Fruit fly (Drosophila melanogaster) whole organism, embryonic: ENCODE measurements around the gene CG18545.

Experiments used
- BtbVII ChIP-seq: fragments of 200-800 bp; sonication (Bioruptor generic); optimal IDR thresholded peaks from 3 replicates; lab custom pipeline; 2017; ENCODE audit warnings: missing biosample characterization, mild to moderate bottlenecking, missing genetic modification characterization
- CG10979 ChIP-seq: fragments of 200-800 bp; sonication (Bioruptor generic); optimal IDR thresholded peaks from 2 replicates; lab custom pipeline; 2018; ENCODE audit warnings: missing biosample characterization, mild to moderate bottlenecking, missing genetic modification characterization, moderate library complexity
- CG11093 ChIP-seq: fragments of 200-800 bp; sonication (Bioruptor generic); IDR thresholded peaks from 3 replicates; pipeline ENCODE4 v1.3.6; 2022; ENCODE audit warnings: missing biosample characterization, missing genetic modification characterization
- CG11504 ChIP-seq: fragments of 200-800 bp; sonication (Bioruptor generic); optimal IDR thresholded peaks from 3 replicates; lab custom pipeline; 2019; ENCODE audit warnings: missing biosample characterization, mild to moderate bottlenecking, missing genetic modification characterization, moderate library complexity
- CG13424 ChIP-seq: fragments of 200-800 bp; sonication (Bioruptor generic); optimal IDR thresholded peaks from 2 replicates; lab custom pipeline; 2019; ENCODE audit warnings: missing biosample characterization, mild to moderate bottlenecking, missing genetic modification characterization, moderate library complexity
- CG15011 ChIP-seq: fragments of 200-800 bp; sonication (Bioruptor generic); optimal IDR thresholded peaks from 3 replicates; lab custom pipeline; 2018; ENCODE audit warnings: missing biosample characterization, mild to moderate bottlenecking, missing genetic modification characterization
- CG17802 ChIP-seq: fragments of 200-800 bp; sonication (Bioruptor generic); optimal IDR thresholded peaks from 2 replicates; lab custom pipeline; 2018; ENCODE audit warnings: missing biosample characterization, mild to moderate bottlenecking, missing genetic modification characterization, moderate library complexity
- CG2889 ChIP-seq: fragments of 200-800 bp; sonication (Bioruptor generic); IDR thresholded peaks from 3 replicates; pipeline ENCODE4 v1.3.6; 2022; ENCODE audit warnings: missing biosample characterization, missing genetic modification characterization
- CG30403 ChIP-seq: fragments of 200-800 bp; sonication (Bioruptor generic); optimal IDR thresholded peaks from 3 replicates; lab custom pipeline; 2016; ENCODE audit warnings: missing biosample characterization, missing genetic modification characterization
- CG3281 ChIP-seq: fragments of 200-800 bp; sonication (Bioruptor generic); optimal IDR thresholded peaks from 3 replicates; lab custom pipeline; 2017; ENCODE audit warnings: missing biosample characterization, mild to moderate bottlenecking, missing genetic modification characterization
- CG43689 ChIP-seq: fragments of 200-800 bp; sonication (Bioruptor generic); IDR thresholded peaks from 2 replicates; pipeline ENCODE4 v1.3.6; 2022; ENCODE audit warnings: missing biosample characterization, missing genetic modification characterization
- CG5180 ChIP-seq: fragments of 200-800 bp; sonication (Bioruptor generic); optimal IDR thresholded peaks from 3 replicates; lab custom pipeline; 2017; ENCODE audit warnings: missing biosample characterization, missing genetic modification characterization, mild to moderate bottlenecking, moderate library complexity, missing genetic modification reagents
- CG8089 ChIP-seq: fragments of 200-800 bp; sonication (Bioruptor generic); optimal IDR thresholded peaks from 3 replicates; lab custom pipeline; 2016; ENCODE audit warnings: missing biosample characterization, missing genetic modification characterization
- CG8281 ChIP-seq: fragments of 200-800 bp; sonication (Bioruptor generic); optimal IDR thresholded peaks from 2 replicates; lab custom pipeline; 2018; ENCODE audit warnings: missing biosample characterization, mild to moderate bottlenecking, missing genetic modification characterization, moderate library complexity
- CG8944 ChIP-seq: fragments of 200-800 bp; sonication (Bioruptor generic); optimal IDR thresholded peaks from 3 replicates; lab custom pipeline; 2016; ENCODE audit warnings: missing biosample characterization, missing genetic modification characterization
- CG9437 ChIP-seq: fragments of 200-800 bp; sonication (Bioruptor generic); optimal IDR thresholded peaks from 2 replicates; lab custom pipeline; 2018; ENCODE audit warnings: missing biosample characterization, mild to moderate bottlenecking, missing genetic modification characterization
- CG9817 ChIP-seq: fragments of 200-800 bp; sonication (Bioruptor generic); optimal IDR thresholded peaks from 2 replicates; lab custom pipeline; 2018; ENCODE audit warnings: missing biosample characterization, mild to moderate bottlenecking, missing genetic modification characterization, moderate library complexity
- Chrac-16 ChIP-seq: fragments of 200-800 bp; sonication (Bioruptor generic); optimal IDR thresholded peaks from 3 replicates; lab custom pipeline; 2016; ENCODE audit warnings: missing biosample characterization, missing genetic modification characterization
- CkIIα-i1 ChIP-seq: fragments of 200-800 bp; sonication (Bioruptor generic); IDR thresholded peaks from 2 replicates; pipeline ENCODE4 v1.3.6; 2022; ENCODE audit warnings: missing biosample characterization, missing genetic modification characterization
- D19B ChIP-seq: fragments of 200-800 bp; sonication (Bioruptor generic); optimal IDR thresholded peaks from 2 replicates; lab custom pipeline; 2017; ENCODE audit warnings: missing biosample characterization, mild to moderate bottlenecking, missing genetic modification characterization
- Dad ChIP-seq: fragments of 200-800 bp; sonication (Bioruptor generic); optimal IDR thresholded peaks from 3 replicates; lab custom pipeline; 2016; ENCODE audit warnings: missing biosample characterization, missing genetic modification characterization
- Elba2 ChIP-seq: fragments of 200-800 bp; sonication (Bioruptor generic); optimal IDR thresholded peaks from 3 replicates; lab custom pipeline; 2016; ENCODE audit warnings: missing biosample characterization, missing genetic modification characterization
- Fer1 ChIP-seq: fragments of 200-800 bp; sonication (Bioruptor generic); optimal IDR thresholded peaks from 2 replicates; lab custom pipeline; 2017; ENCODE audit warnings: missing biosample characterization, mild to moderate bottlenecking, missing genetic modification characterization
- MBD-R2 ChIP-seq: fragments of 200-800 bp; sonication (Bioruptor generic); IDR thresholded peaks from 2 replicates; pipeline ENCODE4 v1.3.6; 2022; ENCODE audit warnings: missing biosample characterization, missing genetic modification characterization
- Nf-YB ChIP-seq: fragments of 200-800 bp; sonication (Bioruptor generic); optimal IDR thresholded peaks from 3 replicates; lab custom pipeline; 2019; ENCODE audit warnings: missing biosample characterization, mild to moderate bottlenecking, missing genetic modification characterization, moderate library complexity
- Pdp1 ChIP-seq, 2 experiments: fragments of 200-800 bp; sonication (Bioruptor generic); optimal IDR thresholded peaks; 3 replicates each; lab custom pipeline; 2016; ENCODE audit warnings: missing biosample characterization in 2 of 2, missing genetic modification characterization in 2 of 2, mild to moderate bottlenecking in 1 of 2, moderate library complexity in 1 of 2
- Sin3A ChIP-seq: fragments of >200 bp; optimal IDR thresholded peaks from 2 replicates; lab custom pipeline; 2018
- Sox100B ChIP-seq: fragments of 200-800 bp; sonication (Bioruptor generic); optimal IDR thresholded peaks from 3 replicates; lab custom pipeline; 2018; ENCODE audit warnings: missing biosample characterization, mild to moderate bottlenecking, missing genetic modification characterization
- Sry-β ChIP-seq: fragments of 200-800 bp; sonication (Bioruptor generic); optimal IDR thresholded peaks from 2 replicates; lab custom pipeline; 2018; ENCODE audit warnings: missing biosample characterization, mild to moderate bottlenecking, missing genetic modification characterization, moderate library complexity
- Xbp1 ChIP-seq: fragments of 200-800 bp; sonication (Bioruptor generic); optimal IDR thresholded peaks from 3 replicates; lab custom pipeline; 2016; ENCODE audit warnings: missing biosample characterization, mild to moderate bottlenecking, missing genetic modification characterization
- al ChIP-seq: fragments of 200-800 bp; sonication (Bioruptor generic); IDR thresholded peaks from 2 replicates; pipeline ENCODE4 v1.3.6; 2022; ENCODE audit warnings: missing biosample characterization, missing genetic modification characterization
- br ChIP-seq: fragments of >200 bp; optimal IDR thresholded peaks from 2 replicates; lab custom pipeline; 2017
- crol ChIP-seq: fragments of 200-800 bp; sonication (Bioruptor generic); IDR thresholded peaks from 2 replicates; pipeline ENCODE4 v1.3.6; 2022; ENCODE audit warnings: missing biosample characterization, missing genetic modification characterization
- fru ChIP-seq: fragments of >200 bp; optimal IDR thresholded peaks from 2 replicates; lab custom pipeline; 2017
- her ChIP-seq: fragments of 200-800 bp; sonication (Bioruptor generic); optimal IDR thresholded peaks from 2 replicates; lab custom pipeline; 2016; ENCODE audit warnings: missing biosample characterization, missing genetic modification characterization
- jigr1 ChIP-seq: fragments of 200-800 bp; sonication (Bioruptor generic); IDR thresholded peaks from 3 replicates; pipeline ENCODE4 v1.3.6; 2022; ENCODE audit warnings: missing biosample characterization, missing genetic modification characterization
- jing ChIP-seq: fragments of 200-800 bp; sonication (Bioruptor generic); optimal IDR thresholded peaks from 2 replicates; lab custom pipeline; 2018; ENCODE audit warnings: missing biosample characterization, mild to moderate bottlenecking, missing genetic modification characterization
- kay ChIP-seq: fragments of 200-800 bp; sonication (Bioruptor generic); optimal IDR thresholded peaks from 2 replicates; lab custom pipeline; 2016; ENCODE audit warnings: missing biosample characterization, missing genetic modification characterization
- ken ChIP-seq: fragments of 200-800 bp; sonication (Bioruptor generic); IDR thresholded peaks from 3 replicates; pipeline ENCODE4 v1.3.6; 2022; ENCODE audit warnings: missing biosample characterization, missing genetic modification characterization
- nerfin-1 ChIP-seq: fragments of 200-800 bp; sonication (Bioruptor generic); optimal IDR thresholded peaks from 3 replicates; lab custom pipeline; 2019; ENCODE audit warnings: missing biosample characterization, mild to moderate bottlenecking, missing genetic modification characterization, moderate library complexity
- onecut ChIP-seq: fragments of 200-800 bp; sonication (Bioruptor generic); IDR thresholded peaks from 2 replicates; pipeline ENCODE4 v1.3.6; 2022; ENCODE audit warnings: missing biosample characterization, missing genetic modification characterization
- prd ChIP-seq, 3 experiments: fragments of >200 bp in 2 of 3; fragments of 200-800 bp in 1 of 3; sonication (Bioruptor generic) in 1 of 3; optimal IDR thresholded peaks in 2 of 3; IDR thresholded peaks in 1 of 3; 2 replicates in 2 of 3; 3 replicates in 1 of 3; pipeline versions ENCODE4 v1.3.6 to Lab custom; 2017 to 2022; ENCODE audit warnings: missing biosample characterization in 1 of 3, missing genetic modification characterization in 1 of 3
- pum ChIP-seq: fragments of 200-800 bp; sonication (Bioruptor generic); optimal IDR thresholded peaks from 2 replicates; lab custom pipeline; 2016; ENCODE audit warnings: missing biosample characterization, missing genetic modification characterization
- rib ChIP-seq: fragments of 200-800 bp; sonication (Bioruptor generic); IDR thresholded peaks from 2 replicates; pipeline ENCODE4 v1.3.6; 2022; ENCODE audit warnings: missing biosample characterization, missing genetic modification characterization
- run ChIP-seq: fragments of 200-800 bp; sonication (Bioruptor generic); optimal IDR thresholded peaks from 3 replicates; lab custom pipeline; 2018; ENCODE audit warnings: missing biosample characterization, mild to moderate bottlenecking, missing genetic modification characterization
- sd ChIP-seq: fragments of 200-800 bp; sonication (Bioruptor generic); optimal IDR thresholded peaks from 3 replicates; lab custom pipeline; 2018; ENCODE audit warnings: missing biosample characterization, mild to moderate bottlenecking, missing genetic modification characterization, moderate library complexity

Gene CG18545

DNA sequence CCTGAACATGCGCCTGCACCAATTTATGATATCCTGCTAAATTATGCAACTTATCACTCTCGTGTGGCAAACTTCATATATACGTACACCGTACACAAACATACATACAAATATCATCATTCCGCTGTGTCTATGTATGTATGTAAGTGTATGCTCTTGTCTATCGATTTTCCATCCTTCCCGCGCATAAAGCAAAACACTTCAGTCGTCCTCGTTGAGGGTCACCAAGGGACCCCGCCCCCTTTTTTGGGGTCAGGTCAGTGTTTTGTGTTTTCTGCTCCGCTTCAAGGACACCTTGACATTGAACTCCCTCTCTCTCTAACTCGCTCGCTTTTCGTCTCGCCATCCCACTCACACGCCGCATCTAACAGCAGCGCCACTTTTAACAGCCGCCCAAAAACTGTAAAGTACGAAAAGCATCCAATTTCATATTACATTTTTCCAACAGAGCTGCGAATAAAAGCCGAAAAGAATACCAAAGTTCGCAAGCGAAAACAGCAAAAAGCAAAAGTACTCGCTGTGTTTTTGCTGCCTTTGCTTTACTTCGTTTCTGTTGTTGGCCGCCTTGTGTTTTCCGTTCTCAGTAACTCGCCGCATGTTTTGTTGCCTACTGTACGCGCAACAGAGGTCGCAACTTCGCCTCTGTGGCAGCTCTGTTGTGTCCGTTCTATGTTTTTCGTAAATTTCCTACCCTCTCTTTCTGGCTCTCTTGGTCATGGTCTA is 15.3 kb downstream of the CG18545 start (continued):
- peak; percentile 72 for TF ChIP-seq CG5180 (GFP tag; lab: Kevin White, UChicago)
- TF ChIP-seq, all 482 proteins: peak for 16

DNA sequence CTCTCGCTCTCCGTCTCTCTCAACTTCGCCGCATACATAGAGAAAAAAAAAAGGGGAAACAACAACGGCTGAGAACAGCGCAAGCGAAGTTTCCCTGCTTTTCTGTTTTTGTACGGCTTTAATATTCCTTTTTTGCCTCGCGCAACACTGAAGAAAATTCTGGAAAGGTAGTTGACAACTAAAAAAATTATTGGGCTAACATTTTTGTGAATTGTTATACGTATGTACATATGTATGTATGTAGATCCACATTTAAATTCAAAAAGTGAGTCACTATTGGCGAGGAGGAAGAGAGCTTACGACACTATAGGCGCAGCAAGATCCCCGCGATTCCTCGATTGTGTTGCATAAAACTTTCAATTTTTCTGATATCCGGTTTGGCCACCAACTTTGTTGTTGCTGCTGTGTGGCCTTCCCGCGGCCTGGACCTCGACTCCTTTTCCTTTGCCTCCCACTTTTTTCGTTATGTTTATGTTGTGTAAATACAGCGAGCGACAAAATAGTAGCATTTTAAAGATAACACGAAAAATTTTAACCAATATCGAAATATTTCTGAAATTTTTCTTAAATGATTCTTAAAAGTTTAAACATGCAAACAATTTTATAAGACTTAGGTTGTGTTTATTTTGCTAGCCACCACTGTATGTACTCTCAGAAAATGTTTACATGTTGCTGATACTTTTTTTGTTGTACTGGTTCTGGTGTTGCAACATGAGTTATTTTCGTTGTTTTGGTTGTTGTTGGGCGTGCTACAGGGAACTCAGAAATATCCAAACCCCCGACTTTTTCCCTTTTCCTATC is 16.0 kb downstream of the CG18545 start:
- peak; percentile 67 for TF ChIP-seq CG9437 (GFP tag; lab: Kevin White, UChicago)
- TF ChIP-seq BtbVII (GFP tag; lab: Kevin White, UChicago), result peak; percentile 64
- TF ChIP-seq Sin3A (lab: Kevin White, UChicago), result no peak
- TF ChIP-seq Elba2, result no peak
- TF ChIP-seq CG11504, result peak; percentile 98
- TF ChIP-seq CG8089 (GFP tag; lab: Kevin White, UChicago), result peak; percentile 83
- TF ChIP-seq Dad (GFP tag; lab: Kevin White, UChicago), result peak; percentile 53
- no peak for TF ChIP-seq CG2889 (GFP tag; lab: Robert Waterston, UW)
- TF ChIP-seq ken (GFP tag; lab: Robert Waterston, UW), result no peak
- peak; percentile 62 for TF ChIP-seq CG9817 (tag; lab: Kevin White, UChicago)
- TF ChIP-seq jing (GFP tag; lab: Kevin White, UChicago), result peak; percentile 61
- no peak for TF ChIP-seq al (GFP tag; lab: Robert Waterston, UW)
- TF ChIP-seq pum (GFP tag; lab: Kevin White, UChicago), result peak; percentile 64
- TF ChIP-seq br (lab: Kevin White, UChicago), result no peak
- TF ChIP-seq run (tag; lab: Kevin White, UChicago), result peak; percentile 67
- TF ChIP-seq Xbp1 (GFP tag; lab: Kevin White, UChicago), result peak; percentile 75
- peak; percentile 81 for TF ChIP-seq Fer1 (GFP tag; lab: Kevin White, UChicago)
- TF ChIP-seq fru, result no peak
- peak; percentile 79 for TF ChIP-seq CG3281 (GFP tag; lab: Kevin White, UChicago)
- TF ChIP-seq MBD-R2, result no peak; the same call in 1 of the 2 replicates
- TF ChIP-seq D19B (GFP tag; lab: Kevin White, UChicago), result peak; percentile 61
- no peak for TF ChIP-seq CG43689
- peak; percentile 89 for TF ChIP-seq CG10979 (tag; lab: Kevin White, UChicago)
- peak; percentile 31 for TF ChIP-seq Sry-β (GFP tag; lab: Kevin White, UChicago)
- TF ChIP-seq CG13424 (tag; lab: Kevin White, UChicago), result peak; percentile 83
- TF ChIP-seq nerfin-1 (tag; lab: Kevin White, UChicago), result no peak
- no peak for TF ChIP-seq jigr1
- TF ChIP-seq Nf-YB (GFP tag; lab: Kevin White, UChicago), result peak; percentile 57
- TF ChIP-seq crol (GFP tag; lab: Robert Waterston, UW), result no peak
- TF ChIP-seq Pdp1 (GFP tag; optimal IDR thresholded peaks at IDR 0.05; lab: Kevin White, UChicago), result peak; percentile 58 to 90
- peak; percentile 88 for TF ChIP-seq CG30403 (GFP tag; lab: Kevin White, UChicago)
- TF ChIP-seq prd (optimal IDR thresholded peaks at IDR 0.05; lab: Kevin White, UChicago), result no peak
- TF ChIP-seq prd (GFP tag; IDR thresholded peaks at IDR 0.05; lab: Robert Waterston, UW), result no peak
- TF ChIP-seq onecut, result peak; percentile 69
- peak; percentile 35 for TF ChIP-seq sd (tag; lab: Kevin White, UChicago)
- TF ChIP-seq Sox100B (GFP tag; lab: Kevin White, UChicago), result peak; percentile 87
- TF ChIP-seq CG8281, result peak; percentile 35
- TF ChIP-seq CG11093 (GFP tag; lab: Robert Waterston, UW), result peak; percentile 49; the same call in 1 of the 3 replicates
- TF ChIP-seq CG8944 (GFP tag; lab: Kevin White, UChicago), result peak; percentile 64
- TF ChIP-seq CkIIα-i1 (GFP tag; lab: Robert Waterston, UW), result no peak
- TF ChIP-seq kay, result peak; percentile 63
- peak; percentile 65 for TF ChIP-seq her (GFP tag; lab: Kevin White, UChicago)
- peak; percentile 79 for TF ChIP-seq Chrac-16 (GFP tag; lab: Kevin White, UChicago)
- TF ChIP-seq CG17802 (tag; lab: Kevin White, UChicago), result peak; percentile 41
- peak; percentile 63 for TF ChIP-seq CG15011
- no peak for TF ChIP-seq rib (GFP tag; lab: Robert Waterston, UW)
